Worm (Caenorhabditis elegans) whole organism, L4 larva: Measurements from ENCODE around the gene cee-1.

Experiments
- F10B5.3 ChIP-seq: sonication (generic microtip); optimal IDR thresholded peaks from 2 replicates; lab custom pipeline; 2016; ENCODE audit warnings: mild to moderate bottlenecking, missing genetic modification characterization, missing compliant biosample characterization
- T20F7.1 ChIP-seq: fragments of 200-800 bp; sonication (Bioruptor generic); optimal IDR thresholded peaks from 2 replicates; lab custom pipeline; 2018; ENCODE audit warnings: mild to moderate bottlenecking, missing genetic modification characterization, missing compliant biosample characterization
- Y105C5A.15 ChIP-seq: fragments of 200-800 bp; sonication (Bioruptor generic); IDR thresholded peaks from 2 replicates; pipeline ENCODE4 v1.3.6; 2022; ENCODE audit warnings: missing genetic modification characterization, missing compliant biosample characterization
- Y5F2A.4 ChIP-seq: fragments of 200-800 bp; sonication (Bioruptor generic); optimal IDR thresholded peaks from 2 replicates; lab custom pipeline; 2018; ENCODE audit warnings: mild to moderate bottlenecking, missing genetic modification characterization, missing compliant biosample characterization
- Y75B8A.6 ChIP-seq: fragments of 200-800 bp; sonication (Bioruptor generic); IDR thresholded peaks from 2 replicates; pipeline ENCODE4 v1.3.6; 2022; ENCODE audit warnings: missing genetic modification reagents, missing genetic modification characterization, missing compliant biosample characterization
- ZK337.2 ChIP-seq: fragments of 200-800 bp; sonication (Bioruptor generic); IDR thresholded peaks from 2 replicates; pipeline ENCODE4 v1.3.6; 2022; ENCODE audit warnings: missing genetic modification reagents, missing genetic modification characterization, missing compliant biosample characterization
- aly-2 ChIP-seq: sonication (generic microtip); optimal IDR thresholded peaks from 2 replicates; lab custom pipeline; 2018; ENCODE audit warnings: missing biosample characterization, missing genetic modification characterization
- ama-1 ChIP-seq: fragments of 150-350 bp; optimal IDR thresholded peaks from 2 replicates; lab custom pipeline; 2014; ENCODE audit warnings: inconsistent platforms, mixed read lengths
- arid-1 ChIP-seq: fragments of 200-800 bp; sonication (Bioruptor generic); conservative IDR thresholded peaks from 2 replicates; pipeline ENCODE4 v1.3.6; 2022; ENCODE audit warnings: missing genetic modification reagents, missing genetic modification characterization, missing compliant biosample characterization
- ceh-20 ChIP-seq: fragments of 200-800 bp; sonication (Bioruptor generic); IDR thresholded peaks from 2 replicates; pipeline ENCODE4 v1.3.6; 2022; ENCODE audit warnings: missing genetic modification reagents, missing genetic modification characterization, missing compliant biosample characterization
- ceh-62 ChIP-seq: sonication (generic microtip); optimal IDR thresholded peaks from 2 replicates; lab custom pipeline; 2017; ENCODE audit warnings: missing biosample characterization, missing genetic modification characterization
- ceh-82 ChIP-seq: sonication (generic microtip); optimal IDR thresholded peaks from 2 replicates; lab custom pipeline; 2017; ENCODE audit warnings: missing biosample characterization, missing genetic modification characterization
- ces-1 ChIP-seq: fragments of 150-350 bp; sonication (generic microtip); optimal IDR thresholded peaks from 4 replicates; lab custom pipeline; 2014; ENCODE audit warnings: missing biosample characterization, missing genetic modification reagents, missing genetic modification characterization
- daf-12 ChIP-seq: fragments of 150-350 bp; optimal IDR thresholded peaks from 2 replicates; lab custom pipeline; 2014; ENCODE audit warnings: missing biosample characterization, missing genetic modification reagents, missing genetic modification characterization
- daf-16 ChIP-seq, 3 experiments: sonication (generic microtip); optimal IDR thresholded peaks; 2 replicates each; lab custom pipeline; 2016 to 2017; ENCODE audit warnings: missing genetic modification characterization in 3 of 3, missing genetic modification reagents in 3 of 3, mild to moderate bottlenecking in 2 of 3, missing compliant biosample characterization in 2 of 3, missing biosample characterization in 1 of 3, moderate library complexity in 1 of 3
- daf-19 ChIP-seq: fragments of 200-800 bp; sonication (Bioruptor generic); conservative IDR thresholded peaks from 2 replicates; pipeline ENCODE4 v1.3.6; 2022; ENCODE audit warnings: missing genetic modification characterization, missing compliant biosample characterization
- dmd-6 ChIP-seq: fragments of 200-800 bp; sonication (Bioruptor generic); IDR thresholded peaks from 2 replicates; pipeline ENCODE4 v1.3.6; 2022; ENCODE audit warnings: missing genetic modification reagents, missing genetic modification characterization, missing compliant biosample characterization
- dmd-8 ChIP-seq: fragments of 200-800 bp; sonication (Bioruptor generic); IDR thresholded peaks from 2 replicates; pipeline ENCODE4 v1.3.6; 2022; ENCODE audit warnings: missing genetic modification characterization, missing compliant biosample characterization
- dmd-9 ChIP-seq: fragments of 200-800 bp; sonication (Bioruptor generic); IDR thresholded peaks from 2 replicates; pipeline ENCODE4 v1.3.6; 2022; ENCODE audit warnings: missing genetic modification reagents, missing genetic modification characterization, missing compliant biosample characterization
- hlh-11 ChIP-seq: fragments of 200-800 bp; sonication (Bioruptor generic); optimal IDR thresholded peaks from 2 replicates; lab custom pipeline; 2018; ENCODE audit warnings: mild to moderate bottlenecking, missing genetic modification characterization, missing compliant biosample characterization
- hlh-30 ChIP-seq: sonication (generic microtip); optimal IDR thresholded peaks from 2 replicates; lab custom pipeline; 2017; ENCODE audit warnings: antibody characterized with exemption, mild to moderate bottlenecking, missing genetic modification characterization, missing compliant biosample characterization; ENCODE audit not compliant: insufficient read depth
- jun-1 ChIP-seq: fragments of 150-350 bp; optimal IDR thresholded peaks from 2 replicates; lab custom pipeline; 2014; ENCODE audit warnings: missing biosample characterization, missing genetic modification reagents, missing genetic modification characterization
- lin-1 ChIP-seq: fragments of 200-800 bp; sonication (Bioruptor generic); IDR thresholded peaks from 2 replicates; pipeline ENCODE4 v1.3.6; 2022; ENCODE audit warnings: missing genetic modification reagents, missing genetic modification characterization, missing compliant biosample characterization
- lin-13 ChIP-seq: fragments of 150-350 bp; optimal IDR thresholded peaks from 2 replicates; lab custom pipeline; 2014; ENCODE audit warnings: missing biosample characterization, missing genetic modification reagents, missing genetic modification characterization
- lsy-2 ChIP-seq, 2 experiments: fragments of 150-350 bp in 1 of 2; sonication (generic microtip) in 1 of 2; optimal IDR thresholded peaks; 2 replicates each; lab custom pipeline; 2014 to 2017; ENCODE audit warnings: missing biosample characterization in 2 of 2, missing genetic modification characterization in 2 of 2
- madf-5 ChIP-seq, 2 experiments: fragments of 200-800 bp; sonication (Bioruptor generic); IDR thresholded peaks; 2 replicates each; pipeline ENCODE4 v1.3.6; 2022; ENCODE audit warnings: missing compliant biosample characterization in 2 of 2, missing genetic modification characterization in 2 of 2
- mdl-1 ChIP-seq, 2 experiments: fragments of 150-350 bp in 1 of 2; sonication (generic microtip) in 1 of 2; optimal IDR thresholded peaks; 2 replicates each; lab custom pipeline; 2014 to 2017; ENCODE audit warnings: missing biosample characterization in 2 of 2, missing genetic modification characterization in 2 of 2
- mdt-29 ChIP-seq: fragments of 200-800 bp; sonication (Bioruptor generic); IDR thresholded peaks from 2 replicates; pipeline ENCODE4 v1.3.6; 2022; ENCODE audit warnings: missing genetic modification reagents, missing genetic modification characterization, missing compliant biosample characterization
- mxl-3 ChIP-seq: fragments of 200-800 bp; sonication (Bioruptor generic); optimal IDR thresholded peaks from 2 replicates; lab custom pipeline; 2018; ENCODE audit warnings: mild to moderate bottlenecking, missing genetic modification characterization, missing compliant biosample characterization
- nhr-10 ChIP-seq: fragments of 150-350 bp; optimal IDR thresholded peaks from 2 replicates; lab custom pipeline; 2014; ENCODE audit warnings: missing biosample characterization, missing genetic modification characterization
- nhr-41 ChIP-seq: fragments of 200-800 bp; sonication (Bioruptor generic); IDR thresholded peaks from 2 replicates; pipeline ENCODE4 v1.3.6; 2022; ENCODE audit warnings: missing genetic modification reagents, missing genetic modification characterization, missing compliant biosample characterization
- nhr-42 ChIP-seq: fragments of 200-800 bp; sonication (Bioruptor generic); IDR thresholded peaks from 2 replicates; pipeline ENCODE4 v1.3.6; 2022; ENCODE audit warnings: missing genetic modification characterization, missing compliant biosample characterization
- nhr-77 ChIP-seq: fragments of 150-350 bp; optimal IDR thresholded peaks from 2 replicates; lab custom pipeline; 2014; ENCODE audit warnings: missing biosample characterization, missing genetic modification characterization
- pqm-1 ChIP-seq: sonication (generic microtip); optimal IDR thresholded peaks from 2 replicates; lab custom pipeline; 2017; ENCODE audit warnings: missing biosample characterization, missing genetic modification characterization
- snpc-1.2 ChIP-seq: fragments of 200-800 bp; sonication (Bioruptor generic); IDR thresholded peaks from 2 replicates; pipeline ENCODE4 v1.3.6; 2022; ENCODE audit warnings: missing genetic modification reagents, missing genetic modification characterization, missing compliant biosample characterization
- snpc-4 ChIP-seq: fragments of 150-350 bp; optimal IDR thresholded peaks from 2 replicates; lab custom pipeline; 2014; ENCODE audit warnings: missing biosample characterization, missing genetic modification characterization
- spr-3 ChIP-seq: fragments of 200-800 bp; sonication (Bioruptor generic); optimal IDR thresholded peaks from 2 replicates; lab custom pipeline; 2018; ENCODE audit warnings: mild to moderate bottlenecking, missing genetic modification characterization, missing compliant biosample characterization
- tag-97 ChIP-seq: fragments of 200-800 bp; sonication (Bioruptor generic); IDR thresholded peaks from 2 replicates; pipeline ENCODE4 v1.3.6; 2022; ENCODE audit warnings: missing genetic modification characterization, missing compliant biosample characterization
- tra-1 ChIP-seq: fragments of 200-800 bp; sonication (Bioruptor generic); IDR thresholded peaks from 2 replicates; pipeline ENCODE4 v1.3.6; 2022; ENCODE audit warnings: missing genetic modification reagents, missing genetic modification characterization, missing compliant biosample characterization
- unc-62 ChIP-seq, 3 experiments: fragments of 150-350 bp in 1 of 3; sonication (generic microtip); optimal IDR thresholded peaks in 2 of 3; peaks in 1 of 3; 1 replicate in 1 of 3; 2 replicates in 2 of 3; lab custom pipeline; 2014 to 2017; ENCODE audit warnings: missing biosample characterization in 3 of 3, missing genetic modification characterization in 3 of 3, missing genetic modification reagents in 3 of 3, missing genotype in 1 of 3
- zip-11 ChIP-seq: fragments of 200-800 bp; sonication (Bioruptor generic); IDR thresholded peaks from 2 replicates; pipeline ENCODE4 v1.3.6; 2022; ENCODE audit warnings: missing genetic modification characterization, missing compliant biosample characterization

Gene cee-1

ce11 chrIII:4912317-4912716 is at the start of gene cee-1, which contains the start of gene F26F4.9 (continued):
- TF ChIP-seq dmd-6 = peak; percentile 19; the same call in 1 of the 2 replicates
- TF ChIP-seq lsy-2 (tag; optimal IDR thresholded peaks at IDR 0.05; lab: Kevin White, UChicago) = peak in 1 of 2 experiments; percentile 74
- TF ChIP-seq ceh-82 (tag; lab: Kevin White, UChicago) = no peak
- TF ChIP-seq F10B5.3 (tag; lab: Kevin White, UChicago) = no peak
- TF ChIP-seq daf-19 (GFP tag; lab: Robert Waterston, UW) = no peak
- TF ChIP-seq nhr-42 (GFP tag; lab: Robert Waterston, UW) = no peak
- no peak for TF ChIP-seq Y75B8A.6 (GFP tag; lab: Robert Waterston, UW)
- no peak for TF ChIP-seq mdl-1 (tag; optimal IDR thresholded peaks at IDR 0.05; lab: Kevin White, UChicago)
- peak; percentile 73 for TF ChIP-seq ZK337.2 (GFP tag; lab: Robert Waterston, UW)
- no peak for TF ChIP-seq snpc-4 (tag; lab: Kevin White, UChicago)
- TF ChIP-seq ama-1 (lab: Kevin White, UChicago) = no peak
- TF ChIP-seq pqm-1 (tag; lab: Kevin White, UChicago) = no peak
- TF ChIP-seq hlh-11 = peak; percentile 3
- TF ChIP-seq ceh-20 (GFP tag; lab: Robert Waterston, UW) = no peak
- no peak for TF ChIP-seq daf-16 (GFP tag; optimal IDR thresholded peaks at IDR 0.05; lab: Kevin White, UChicago)
- peak; percentile 33 for TF ChIP-seq daf-16 (tag; optimal IDR thresholded peaks at IDR 0.05; lab: Kevin White, UChicago)
- no peak for TF ChIP-seq snpc-1.2 (GFP tag; lab: Robert Waterston, UW)
- TF ChIP-seq dmd-9 = 0 out of 2 replicates have a peak, but pooled peaks have one; percentile 37

- TF ChIP-seq jun-1 (tag; lab: Kevin White, UChicago) (no peak), F10B5.3 (tag; lab: Kevin White, UChicago) (no peak), zip-11 (GFP tag; lab: Robert Waterston, UW) (no peak), nhr-10 (no peak)
Observed at ce11 chrIII:4863127-4863526, 49.4 kb upstream of the cee-1 start, which contains the start of gene coq-8. TSS of gene coq-8 (plus strand) at chrIII:4863427.

ce11 chrIII:4866762-4867161 is 45.7 kb upstream of the cee-1 start, which contains the start of gene C35D10.17:
TSS of gene C35D10.17 (plus strand) at chrIII:4867062.
- TF ChIP-seq madf-5 (GFP tag; IDR thresholded peaks at IDR 0.05; lab: Robert Waterston, UW) (no peak), ceh-20 (GFP tag; lab: Robert Waterston, UW) (no peak)

ce11 chrIII:4868643-4869042 is 43.9 kb upstream of the cee-1 start, which contains the start of the genes msd-4 and C35D10.3:
TSS of gene msd-4 (minus strand) at chrIII:4868743.
TSS of gene C35D10.3 (plus strand) at chrIII:4868921.
- TF ChIP-seq snpc-1.2 (GFP tag; lab: Robert Waterston, UW) = no peak
- no peak for TF ChIP-seq ceh-62
- TF ChIP-seq nhr-77 (tag; lab: Kevin White, UChicago) = no peak
- no peak for TF ChIP-seq aly-2
- TF ChIP-seq Y105C5A.15 = no peak
- no peak for TF ChIP-seq ZK337.2 (GFP tag; lab: Robert Waterston, UW)
- TF ChIP-seq spr-3 = no peak
- TF ChIP-seq tag-97 = no peak
- no peak for TF ChIP-seq daf-12 (tag; lab: Kevin White, UChicago)
- no peak for TF ChIP-seq Y75B8A.6 (GFP tag; lab: Robert Waterston, UW)
- no peak for TF ChIP-seq madf-5 (GFP tag; IDR thresholded peaks at IDR 0.05; lab: Robert Waterston, UW)
- no peak for TF ChIP-seq hlh-30 (tag; lab: Kevin White, UChicago)
- TF ChIP-seq, all 104 proteins: peak for 0

- TF ChIP-seq mdl-1 (tag; optimal IDR thresholded peaks at IDR 0.05; lab: Kevin White, UChicago) (no peak), nhr-42 (GFP tag; lab: Robert Waterston, UW) (no peak), unc-62 (GFP tag; optimal IDR thresholded peaks at IDR 0.05 in 1 of 2; lab: Kevin White, UChicago) (no peak), unc-62 (tag; optimal IDR thresholded peaks at IDR 0.05; lab: Kevin White, UChicago) (no peak), lin-1 (GFP tag; lab: Robert Waterston, UW) (no peak), ZK337.2 (GFP tag; lab: Robert Waterston, UW) (no peak), aly-2 (no peak), mxl-3 (GFP tag; lab: Kevin White, UChicago) (no peak), T20F7.1 (GFP tag; lab: Kevin White, UChicago) (no peak), Y5F2A.4 (GFP tag; lab: Kevin White, UChicago) (no peak), dmd-8 (no peak), ces-1 (GFP tag; lab: Kevin White, UChicago) (no peak), lin-13 (no peak), mdt-29 (GFP tag; lab: Robert Waterston, UW) (no peak), nhr-41 (no peak), arid-1 (GFP tag; lab: Robert Waterston, UW) (no peak), F10B5.3 (tag; lab: Kevin White, UChicago) (no peak), tra-1 (GFP tag; lab: Robert Waterston, UW) (no peak), daf-12 (tag; lab: Kevin White, UChicago) (no peak)
Observed at ce11 chrIII:4870478-4870877, 42.0 kb upstream of the cee-1 start, which contains the start of gene gipc-1. TSS of gene gipc-1 (plus strand) at chrIII:4870778.
